Fruit fly (Drosophila melanogaster) whole organism, embryonic: Measurements from ENCODE around the gene CG12990.

Experiments
- Atf-2 ChIP-seq: fragments of 200-800 bp; sonication (Bioruptor generic); optimal IDR thresholded peaks from 2 replicates; lab custom pipeline; 2016; ENCODE audit warnings: missing biosample characterization, missing genetic modification characterization
- CG10543 ChIP-seq: fragments of 200-800 bp; sonication (Bioruptor generic); optimal IDR thresholded peaks from 3 replicates; lab custom pipeline; 2017; ENCODE audit warnings: missing biosample characterization, mild to moderate bottlenecking, missing genetic modification characterization, moderate library complexity
- CG11696 ChIP-seq: fragments of 200-800 bp; sonication (Bioruptor generic); IDR thresholded peaks from 2 replicates; pipeline ENCODE4 v1.3.6; 2022; ENCODE audit warnings: missing biosample characterization, missing genetic modification characterization
- CG13424 ChIP-seq: fragments of 200-800 bp; sonication (Bioruptor generic); optimal IDR thresholded peaks from 2 replicates; lab custom pipeline; 2019; ENCODE audit warnings: missing biosample characterization, mild to moderate bottlenecking, missing genetic modification characterization, moderate library complexity
- CG14014 ChIP-seq: fragments of 200-800 bp; sonication (Bioruptor generic); IDR thresholded peaks from 2 replicates; pipeline ENCODE4 v1.3.6; 2022; ENCODE audit warnings: missing biosample characterization, missing genetic modification characterization
- CG16779 ChIP-seq: fragments of 200-800 bp; sonication (Bioruptor generic); IDR thresholded peaks from 2 replicates; pipeline ENCODE4 v1.3.6; 2022; ENCODE audit warnings: missing biosample characterization, missing genetic modification characterization
- CG17361 ChIP-seq: fragments of 200-800 bp; sonication (Bioruptor generic); IDR thresholded peaks from 3 replicates; pipeline ENCODE4 v1.3.6; 2022; ENCODE audit warnings: missing biosample characterization, missing genetic modification characterization
- CG17912 ChIP-seq: fragments of 200-800 bp; sonication (Bioruptor generic); optimal IDR thresholded peaks from 2 replicates; lab custom pipeline; 2018; ENCODE audit warnings: missing biosample characterization, mild to moderate bottlenecking, missing genetic modification characterization
- CG18476 ChIP-seq: fragments of 200-800 bp; sonication (Bioruptor generic); optimal IDR thresholded peaks from 2 replicates; lab custom pipeline; 2016; ENCODE audit warnings: missing biosample characterization, mild to moderate bottlenecking, missing genetic modification characterization
- CG18599 ChIP-seq: fragments of 200-800 bp; sonication (Bioruptor generic); optimal IDR thresholded peaks from 3 replicates; lab custom pipeline; 2017; ENCODE audit warnings: missing biosample characterization, missing genetic modification characterization, mild to moderate bottlenecking, moderate library complexity, missing genetic modification reagents
- CG18619 ChIP-seq: fragments of 200-800 bp; sonication (Bioruptor generic); optimal IDR thresholded peaks from 3 replicates; lab custom pipeline; 2017; ENCODE audit warnings: missing biosample characterization, mild to moderate bottlenecking, missing genetic modification characterization
- CG2116 ChIP-seq: fragments of 200-800 bp; sonication (Bioruptor generic); optimal IDR thresholded peaks from 3 replicates; lab custom pipeline; 2018; ENCODE audit warnings: missing biosample characterization, mild to moderate bottlenecking, missing genetic modification characterization
- CG2678 ChIP-seq: fragments of 200-800 bp; sonication (Bioruptor generic); optimal IDR thresholded peaks from 3 replicates; lab custom pipeline; 2019; ENCODE audit warnings: missing biosample characterization, mild to moderate bottlenecking, missing genetic modification characterization, moderate library complexity
- CG3065 ChIP-seq: fragments of 200-800 bp; sonication (Bioruptor generic); optimal IDR thresholded peaks from 2 replicates; lab custom pipeline; 2016; ENCODE audit warnings: missing biosample characterization, missing genetic modification characterization
- CG32772 ChIP-seq: fragments of 200-800 bp; sonication (Bioruptor generic); IDR thresholded peaks from 2 replicates; pipeline ENCODE4 v1.3.6; 2022; ENCODE audit warnings: missing biosample characterization, missing genetic modification characterization
- CG3847 ChIP-seq: fragments of 200-800 bp; sonication (Bioruptor generic); IDR thresholded peaks from 2 replicates; pipeline ENCODE4 v1.3.6; 2022; ENCODE audit warnings: missing biosample characterization, missing genetic modification characterization
- CG4404 ChIP-seq: fragments of 200-800 bp; sonication (Bioruptor generic); IDR thresholded peaks from 2 replicates; pipeline ENCODE4 v1.3.6; 2022; ENCODE audit warnings: missing biosample characterization, missing genetic modification characterization
- CG5180 ChIP-seq: fragments of 200-800 bp; sonication (Bioruptor generic); optimal IDR thresholded peaks from 3 replicates; lab custom pipeline; 2017; ENCODE audit warnings: missing biosample characterization, missing genetic modification characterization, mild to moderate bottlenecking, moderate library complexity, missing genetic modification reagents
- CG6813 ChIP-seq: fragments of 200-800 bp; sonication (Bioruptor generic); optimal IDR thresholded peaks from 2 replicates; lab custom pipeline; 2017; ENCODE audit warnings: missing biosample characterization, missing genetic modification characterization, mild to moderate bottlenecking, moderate library complexity, missing genetic modification reagents
- CG7271 ChIP-seq: fragments of 200-800 bp; sonication (Bioruptor generic); optimal IDR thresholded peaks from 2 replicates; lab custom pipeline; 2018; ENCODE audit warnings: missing biosample characterization, mild to moderate bottlenecking, missing genetic modification characterization, moderate library complexity
- CG7357 ChIP-seq: fragments of 200-800 bp; sonication (Bioruptor generic); IDR thresholded peaks from 3 replicates; pipeline ENCODE4 v1.3.6; 2022; ENCODE audit warnings: missing biosample characterization, missing genetic modification characterization
- CkIIα-i1 ChIP-seq: fragments of 200-800 bp; sonication (Bioruptor generic); IDR thresholded peaks from 2 replicates; pipeline ENCODE4 v1.3.6; 2022; ENCODE audit warnings: missing biosample characterization, missing genetic modification characterization
- Deaf1 ChIP-seq: fragments of 200-800 bp; optimal IDR thresholded peaks from 3 replicates; lab custom pipeline; 2019; ENCODE audit warnings: missing biosample characterization, mild to moderate bottlenecking, missing genetic modification characterization, moderate library complexity
- Dfd ChIP-seq, 2 experiments: fragments of >200 bp; optimal IDR thresholded peaks; 2 replicates each; lab custom pipeline; 2017; ENCODE audit warnings: missing biosample characterization in 2 of 2, missing genetic modification characterization in 2 of 2
- Dip2 ChIP-seq: fragments of 200-800 bp; sonication (Bioruptor generic); IDR thresholded peaks from 2 replicates; pipeline ENCODE4 v1.3.6; 2022; ENCODE audit warnings: missing biosample characterization, missing genetic modification characterization
- Hsf ChIP-seq: fragments of 200-800 bp; sonication (Bioruptor generic); optimal IDR thresholded peaks from 3 replicates; lab custom pipeline; 2016; ENCODE audit warnings: missing biosample characterization, missing genetic modification characterization
- Med ChIP-seq: fragments of 200-800 bp; sonication (Bioruptor generic); peaks from one replicate; lab custom pipeline; 2016; ENCODE audit warnings: missing biosample characterization, missing genetic modification characterization, mild to moderate bottlenecking, inconsistent platforms, moderate library complexity
- Myb ChIP-seq: fragments of 200-800 bp; sonication (Bioruptor generic); optimal IDR thresholded peaks from 2 replicates; lab custom pipeline; 2016; ENCODE audit warnings: missing biosample characterization, missing genetic modification characterization
- NC2α ChIP-seq: fragments of 200-800 bp; sonication (Bioruptor generic); optimal IDR thresholded peaks from 2 replicates; lab custom pipeline; 2016; ENCODE audit warnings: missing biosample characterization, missing genetic modification characterization
- Tbp ChIP-seq: fragments of >200 bp; optimal IDR thresholded peaks from 2 replicates; lab custom pipeline; 2018; ENCODE audit warnings: missing biosample characterization, missing genetic modification characterization
- bab2 ChIP-seq: fragments of 200-800 bp; sonication (Bioruptor generic); optimal IDR thresholded peaks from 2 replicates; lab custom pipeline; 2016; ENCODE audit warnings: missing biosample characterization, missing genetic modification characterization
- bsh ChIP-seq, 2 experiments: fragments of 200-800 bp; sonication (Bioruptor generic); optimal IDR thresholded peaks; 2 replicates each; lab custom pipeline; 2017 to 2018; ENCODE audit warnings: mild to moderate bottlenecking in 2 of 2, missing biosample characterization in 2 of 2, missing genetic modification characterization in 2 of 2, moderate library complexity in 1 of 2
- dysf ChIP-seq: fragments of 200-800 bp; sonication (Bioruptor generic); IDR thresholded peaks from 3 replicates; pipeline ENCODE4 v1.3.6; 2022; ENCODE audit warnings: missing biosample characterization, missing genetic modification characterization
- emc ChIP-seq: fragments of 200-800 bp; sonication (Bioruptor generic); optimal IDR thresholded peaks from 2 replicates; lab custom pipeline; 2016; ENCODE audit warnings: missing biosample characterization, missing genetic modification characterization
- fd102C ChIP-seq: fragments of 200-800 bp; sonication (Bioruptor generic); optimal IDR thresholded peaks from 2 replicates; lab custom pipeline; 2018; ENCODE audit warnings: missing biosample characterization, mild to moderate bottlenecking, missing genetic modification characterization, moderate library complexity
- fd96Cb ChIP-seq: fragments of 200-800 bp; sonication (Bioruptor generic); optimal IDR thresholded peaks from 2 replicates; lab custom pipeline; 2018; ENCODE audit warnings: missing biosample characterization, mild to moderate bottlenecking, missing genetic modification characterization, moderate library complexity
- gem ChIP-seq: fragments of 200-800 bp; sonication (Bioruptor generic); optimal IDR thresholded peaks from 2 replicates; lab custom pipeline; 2019; ENCODE audit warnings: missing biosample characterization, mild to moderate bottlenecking, missing genetic modification characterization, moderate library complexity
- gt ChIP-seq: fragments of 200-800 bp; sonication (Bioruptor generic); IDR thresholded peaks from 2 replicates; pipeline ENCODE4 v1.3.6; 2022; ENCODE audit warnings: missing biosample characterization, missing genetic modification characterization
- jumu ChIP-seq: fragments of 200-800 bp; sonication (Bioruptor generic); optimal IDR thresholded peaks from 3 replicates; lab custom pipeline; 2016; ENCODE audit warnings: missing biosample characterization, missing genetic modification characterization
- kah ChIP-seq: fragments of 200-800 bp; sonication (Bioruptor generic); optimal IDR thresholded peaks from 2 replicates; lab custom pipeline; 2018; ENCODE audit warnings: missing biosample characterization, mild to moderate bottlenecking, missing genetic modification characterization
- knrl ChIP-seq: fragments of 200-800 bp; sonication (Bioruptor generic); IDR thresholded peaks from 3 replicates; pipeline ENCODE4 v1.3.6; 2022; ENCODE audit warnings: missing biosample characterization, missing genetic modification characterization; ENCODE audit not compliant: partially characterized antibody
- lab ChIP-seq: fragments of 200-800 bp; sonication (Bioruptor generic); optimal IDR thresholded peaks from 3 replicates; lab custom pipeline; 2017; ENCODE audit warnings: missing biosample characterization, missing genetic modification characterization, mild to moderate bottlenecking, moderate library complexity, missing genetic modification reagents
- mam ChIP-seq: fragments of 200-800 bp; sonication (Bioruptor generic); optimal IDR thresholded peaks from 3 replicates; lab custom pipeline; 2016; ENCODE audit warnings: missing biosample characterization, missing genetic modification characterization
- org-1 ChIP-seq: fragments of 200-800 bp; sonication (Bioruptor generic); optimal IDR thresholded peaks from 2 replicates; lab custom pipeline; 2017; ENCODE audit warnings: missing biosample characterization, missing genetic modification characterization
- salm ChIP-seq: fragments of 200-800 bp; sonication (Bioruptor generic); optimal IDR thresholded peaks from 2 replicates; lab custom pipeline; 2018; ENCODE audit warnings: missing biosample characterization, mild to moderate bottlenecking, missing genetic modification characterization
- schlank ChIP-seq: fragments of 200-800 bp; sonication (Bioruptor generic); optimal IDR thresholded peaks from 2 replicates; lab custom pipeline; 2018; ENCODE audit warnings: missing biosample characterization, mild to moderate bottlenecking, missing genetic modification characterization
- so ChIP-seq: fragments of 200-800 bp; sonication (Bioruptor generic); IDR thresholded peaks from 3 replicates; pipeline ENCODE4 v1.3.6; 2022; ENCODE audit warnings: missing biosample characterization, missing genetic modification characterization
- tna ChIP-seq: fragments of 200-800 bp; sonication (Bioruptor generic); IDR thresholded peaks from 2 replicates; pipeline ENCODE4 v1.3.6; 2022; ENCODE audit warnings: missing biosample characterization, missing genetic modification characterization; ENCODE audit not compliant: partially characterized antibody
- twi ChIP-seq: fragments of 200-800 bp; optimal IDR thresholded peaks from 2 replicates; lab custom pipeline; 2019; ENCODE audit warnings: missing biosample characterization, mild to moderate bottlenecking, missing genetic modification characterization, moderate library complexity
- tx ChIP-seq: fragments of 200-800 bp; sonication (Bioruptor generic); optimal IDR thresholded peaks from 2 replicates; lab custom pipeline; 2016; ENCODE audit warnings: missing biosample characterization, missing genetic modification characterization
- usp ChIP-seq: fragments of >200 bp; optimal IDR thresholded peaks from 2 replicates; lab custom pipeline; 2017; ENCODE audit warnings: missing biosample characterization, missing genetic modification characterization
- vfl ChIP-seq: fragments of 200-800 bp; sonication (Bioruptor generic); optimal IDR thresholded peaks from 2 replicates; lab custom pipeline; 2016; ENCODE audit warnings: missing biosample characterization, missing genetic modification characterization

CG12990 gene

dm6 chrX:17696637-17697036 lies 24.9 kb upstream of the CG12990 start (continued):
- TF ChIP-seq tna (GFP tag; lab: Robert Waterston, UW) (no peak), CG3065 (no peak), mam (GFP tag; lab: Kevin White, UChicago) (peak; percentile 24), Dfd (GFP tag; optimal IDR thresholded peaks at IDR 0.05; lab: Kevin White, UChicago) (no peak), usp (GFP tag; lab: Kevin White, UChicago) (no peak), Atf-2 (GFP tag; lab: Kevin White, UChicago) (no peak), fd102C (GFP tag; lab: Kevin White, UChicago) (no peak), NC2α (GFP tag; lab: Kevin White, UChicago) (no peak), CG18619 (peak; percentile 42), dysf (peak; percentile 75), jumu (GFP tag; lab: Kevin White, UChicago) (no peak), fd96Cb (tag; lab: Kevin White, UChicago) (no peak), Deaf1 (no peak), CG2116 (GFP tag; lab: Kevin White, UChicago) (no peak), knrl (no peak), CG10543 (no peak), gem (tag; lab: Kevin White, UChicago) (peak; percentile 79), CG5180 (GFP tag; lab: Kevin White, UChicago) (no peak), CG2678 (peak; percentile 78), CG18599 (GFP tag; lab: Kevin White, UChicago) (peak; percentile 27), CG4404 (no peak), tx (GFP tag; lab: Kevin White, UChicago) (no peak), CG3847 (GFP tag; lab: Robert Waterston, UW) (peak; percentile 82), Med (peak; percentile 91), CG17361 (peak; percentile 65), lab (GFP tag; lab: Kevin White, UChicago) (peak; percentile 47), CG7357 (GFP tag; lab: Robert Waterston, UW) (0 out of 3 replicates have a peak, but pooled peaks have one; percentile 40), CG13424 (tag; lab: Kevin White, UChicago) (peak; percentile 55), Dip2 (GFP tag; lab: Robert Waterston, UW) (no peak), so (GFP tag; lab: Robert Waterston, UW) (peak; percentile 66; the same call in 1 of the 3 replicates), bsh (GFP tag; optimal IDR thresholded peaks at IDR 0.05; lab: Kevin White, UChicago) (peak in 1 of 2 experiments; percentile 33), CG14014 (GFP tag; lab: Robert Waterston, UW) (peak; percentile 73), Hsf (GFP tag; lab: Kevin White, UChicago) (peak; percentile 41), emc (GFP tag; lab: Kevin White, UChicago) (no peak), CG16779 (0 out of 2 replicates have a peak, but pooled peaks have one; percentile 18), Myb (GFP tag; lab: Kevin White, UChicago) (no peak), gt (GFP tag; lab: Robert Waterston, UW) (no peak), CG11696 (GFP tag; lab: Robert Waterston, UW) (no peak), CG18476 (GFP tag; lab: Kevin White, UChicago) (no peak), kah (GFP tag; lab: Kevin White, UChicago) (no peak), schlank (tag; lab: Kevin White, UChicago) (peak; percentile 40), CG6813 (GFP tag; lab: Kevin White, UChicago) (peak; percentile 35), twi (tag; lab: Kevin White, UChicago) (no peak), org-1 (no peak), CG17912 (GFP tag; lab: Kevin White, UChicago) (no peak), CkIIα-i1 (GFP tag; lab: Robert Waterston, UW) (no peak), bab2 (GFP tag; lab: Kevin White, UChicago) (peak; percentile 57), vfl (GFP tag; lab: Kevin White, UChicago) (no peak), Tbp (GFP tag; lab: Kevin White, UChicago) (no peak), CG32772 (GFP tag; lab: Robert Waterston, UW) (peak; percentile 48), salm (tag; lab: Kevin White, UChicago) (peak; percentile 36), CG7271 (tag; lab: Kevin White, UChicago) (no peak)
